Fruit fly (Drosophila melanogaster) whole organism, adult: ENCODE results near the gene Proc.

Experiments
- CG11617 ChIP-seq: fragments of 200-800 bp; sonication (Bioruptor generic); optimal IDR thresholded peaks from 2 replicates; lab custom pipeline; 2017; ENCODE audit warnings: mild to moderate bottlenecking, missing biosample characterization, missing genetic modification reagents, missing genetic modification characterization
- CG12768 ChIP-seq: fragments of 200-800 bp; sonication (Bioruptor generic); optimal IDR thresholded peaks from 2 replicates; lab custom pipeline; 2017; ENCODE audit warnings: missing biosample characterization, missing genetic modification characterization, mild to moderate bottlenecking, moderate library complexity, missing genetic modification reagents
- CG14711 ChIP-seq: fragments of 200-800 bp; sonication (Bioruptor generic); optimal IDR thresholded peaks from 2 replicates; lab custom pipeline; 2018; ENCODE audit warnings: missing biosample characterization, mild to moderate bottlenecking, missing genetic modification characterization, moderate library complexity
- CG1620 ChIP-seq: fragments of 200-800 bp; sonication (Bioruptor generic); optimal IDR thresholded peaks from 2 replicates; lab custom pipeline; 2016; ENCODE audit warnings: missing biosample characterization, missing genetic modification characterization
- CG33017 ChIP-seq: fragments of 200-800 bp; sonication (Bioruptor generic); optimal IDR thresholded peaks from 2 replicates; lab custom pipeline; 2018; ENCODE audit warnings: missing biosample characterization, mild to moderate bottlenecking, missing genetic modification characterization, moderate library complexity
- CG5204 ChIP-seq: fragments of 200-800 bp; sonication (Bioruptor generic); optimal IDR thresholded peaks from 2 replicates; lab custom pipeline; 2016; ENCODE audit warnings: missing biosample characterization, missing genetic modification characterization
- CG7045 ChIP-seq: fragments of 200-800 bp; sonication (Bioruptor generic); optimal IDR thresholded peaks from 2 replicates; lab custom pipeline; 2017; ENCODE audit warnings: missing biosample characterization, mild to moderate bottlenecking, missing genetic modification characterization
- CG7101 ChIP-seq: fragments of 200-800 bp; sonication (Bioruptor generic); optimal IDR thresholded peaks from 2 replicates; lab custom pipeline; 2018; ENCODE audit warnings: missing biosample characterization, mild to moderate bottlenecking, missing genetic modification characterization, moderate library complexity
- Clk ChIP-seq: fragments of 200-800 bp; sonication (Bioruptor generic); optimal IDR thresholded peaks from 2 replicates; lab custom pipeline; 2017; ENCODE audit warnings: missing biosample characterization, missing genetic modification characterization
- Crg-1 ChIP-seq: fragments of 200-800 bp; sonication (Bioruptor generic); optimal IDR thresholded peaks from 2 replicates; lab custom pipeline; 2016; ENCODE audit warnings: missing biosample characterization, missing genetic modification characterization
- Hr96 ChIP-seq: fragments of 200-800 bp; sonication (Bioruptor generic); optimal IDR thresholded peaks from 2 replicates; lab custom pipeline; 2016; ENCODE audit warnings: missing biosample characterization, missing genetic modification characterization
- Mnt ChIP-seq: fragments of 200-800 bp; sonication (Bioruptor generic); optimal IDR thresholded peaks from 2 replicates; lab custom pipeline; 2016; ENCODE audit warnings: missing biosample characterization, mild to moderate bottlenecking, missing genetic modification characterization
- bab1 ChIP-seq: fragments of 200-800 bp; sonication (Bioruptor generic); optimal IDR thresholded peaks from 3 replicates; lab custom pipeline; 2019; ENCODE audit warnings: missing biosample characterization, mild to moderate bottlenecking, missing genetic modification characterization, moderate library complexity
- cic ChIP-seq: fragments of 200-800 bp; sonication (Bioruptor generic); optimal IDR thresholded peaks from 2 replicates; lab custom pipeline; 2017; ENCODE audit warnings: missing biosample characterization, mild to moderate bottlenecking, missing genetic modification characterization, moderate library complexity
- cnc ChIP-seq, 2 experiments: fragments of >200 bp; optimal IDR thresholded peaks; 2 replicates each; lab custom pipeline; 2017
- kay ChIP-seq: fragments of 200-800 bp; sonication (Bioruptor generic); peaks from one replicate; lab custom pipeline; 2016; ENCODE audit warnings: missing biosample characterization, missing genetic modification characterization, borderline replicate concordance
- ovo ChIP-seq: fragments of 200-800 bp; sonication (Bioruptor generic); optimal IDR thresholded peaks from 2 replicates; lab custom pipeline; 2016; ENCODE audit warnings: missing biosample characterization, missing genetic modification characterization
- pad ChIP-seq: fragments of 200-800 bp; sonication (Bioruptor generic); optimal IDR thresholded peaks from 3 replicates; lab custom pipeline; 2017; ENCODE audit warnings: missing biosample characterization, missing genetic modification characterization, mild to moderate bottlenecking, moderate library complexity, missing genetic modification reagents
- tj ChIP-seq: fragments of 200-800 bp; sonication (Bioruptor generic); optimal IDR thresholded peaks from 3 replicates; lab custom pipeline; 2017; ENCODE audit warnings: missing biosample characterization, mild to moderate bottlenecking, missing genetic modification characterization, moderate library complexity
- toe ChIP-seq: fragments of 200-800 bp; sonication (Bioruptor generic); optimal IDR thresholded peaks from 2 replicates; lab custom pipeline; 2016; ENCODE audit warnings: missing biosample characterization, missing genetic modification characterization

Proc gene

DNA sequence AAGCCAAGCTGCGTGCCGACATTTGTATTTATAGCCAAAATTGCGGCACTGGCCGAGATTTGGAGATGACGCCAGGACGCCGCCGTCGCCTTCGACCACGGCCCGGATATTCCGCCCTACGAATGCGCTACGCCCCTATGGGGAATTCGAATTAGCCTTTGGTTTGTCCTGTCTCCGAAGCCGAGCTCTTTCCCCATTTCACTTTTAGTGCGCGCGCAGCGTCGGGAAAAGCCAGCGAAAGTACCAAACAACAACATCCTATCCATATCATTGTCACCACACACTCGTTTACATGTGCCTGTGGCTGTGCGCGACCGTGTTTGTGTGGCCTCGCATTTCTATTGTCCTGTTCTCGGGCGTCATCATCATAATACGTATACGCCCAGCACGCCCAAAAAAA, at the start of gene Proc:
Proc (minus strand) TSS at position 101 of the 400 bp plus-strand sequence.
- no peak for TF ChIP-seq CG5204 (GFP tag; lab: Kevin White, UChicago)
- no peak for TF ChIP-seq toe (GFP tag; lab: Kevin White, UChicago)
- no peak for TF ChIP-seq Hr96 (GFP tag; lab: Kevin White, UChicago)
- no peak for TF ChIP-seq CG7045 (GFP tag; lab: Kevin White, UChicago)
- no peak for TF ChIP-seq bab1
- TF ChIP-seq CG7101 = no peak
- TF ChIP-seq cic (GFP tag; lab: Kevin White, UChicago) = no peak
- TF ChIP-seq CG12768 (GFP tag; lab: Kevin White, UChicago) = no peak
- no peak for TF ChIP-seq Mnt (GFP tag; lab: Kevin White, UChicago)
- TF ChIP-seq CG33017 (tag; lab: Kevin White, UChicago) = no peak
- no peak for TF ChIP-seq CG11617 (GFP tag; lab: Kevin White, UChicago)
- no peak for TF ChIP-seq pad (GFP tag; lab: Kevin White, UChicago)
- no peak for TF ChIP-seq CG14711 (tag; lab: Kevin White, UChicago)
- no peak for TF ChIP-seq Clk (GFP tag; lab: Kevin White, UChicago)
- TF ChIP-seq cnc (optimal IDR thresholded peaks at IDR 0.05; lab: Kevin White, UChicago) = no peak

DNA sequence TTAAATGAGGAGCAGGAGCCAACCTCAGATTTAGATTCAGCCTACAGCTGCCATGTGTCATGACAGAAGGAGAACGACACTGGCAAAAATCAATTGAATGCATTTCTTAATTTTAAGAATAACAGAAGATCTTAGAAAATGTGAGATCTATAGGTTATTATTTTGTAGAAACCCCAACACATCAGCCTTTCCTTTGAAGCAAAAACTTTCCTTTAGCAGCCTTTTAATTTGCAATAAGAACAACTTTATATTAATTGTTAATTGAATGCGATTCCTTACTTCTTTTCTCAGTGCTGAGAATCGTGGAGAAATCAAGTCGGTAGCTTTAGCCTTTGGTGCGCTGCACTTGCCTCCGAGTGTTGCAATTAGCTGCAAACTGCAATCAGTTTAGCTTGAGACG, 49.4 kb upstream of the Proc start:
- TF ChIP-seq cnc (optimal IDR thresholded peaks at IDR 0.05; lab: Kevin White, UChicago) = no peak
- TF ChIP-seq kay (GFP tag; lab: Kevin White, UChicago) = no peak
- no peak for TF ChIP-seq CG7045 (GFP tag; lab: Kevin White, UChicago)
- TF ChIP-seq bab1 = no peak
- TF ChIP-seq CG12768 (GFP tag; lab: Kevin White, UChicago) = no peak
- no peak for TF ChIP-seq cic (GFP tag; lab: Kevin White, UChicago)

DNA sequence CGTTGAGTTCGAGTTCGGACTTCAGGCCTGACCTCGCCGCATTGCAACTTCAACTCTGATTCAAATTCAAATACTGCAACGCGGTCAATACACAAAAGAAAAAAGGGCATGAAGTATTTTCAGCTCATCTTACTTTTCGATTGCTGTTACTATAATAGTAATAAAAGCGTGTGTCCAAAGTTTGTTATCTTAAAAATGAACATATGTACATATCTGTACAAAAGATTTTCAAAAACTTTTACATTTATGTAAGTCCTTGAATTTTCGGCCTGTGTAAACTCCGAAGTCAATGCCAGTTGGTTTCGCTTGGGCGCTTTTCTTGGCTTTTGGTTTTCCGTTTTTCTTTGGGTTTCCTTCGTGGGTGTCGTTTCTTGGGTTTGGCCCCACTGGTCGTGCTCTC, 47.5 kb upstream of the Proc start:
- TF ChIP-seq toe (GFP tag; lab: Kevin White, UChicago) = no peak
- TF ChIP-seq bab1 = no peak
- no peak for TF ChIP-seq CG11617 (GFP tag; lab: Kevin White, UChicago)
- no peak for TF ChIP-seq CG12768 (GFP tag; lab: Kevin White, UChicago)
- TF ChIP-seq tj (GFP tag; lab: Kevin White, UChicago) = no peak
- no peak for TF ChIP-seq cic (GFP tag; lab: Kevin White, UChicago)
- no peak for TF ChIP-seq CG5204 (GFP tag; lab: Kevin White, UChicago)
- TF ChIP-seq ovo (GFP tag; lab: Kevin White, UChicago) = no peak
- no peak for TF ChIP-seq CG14711 (tag; lab: Kevin White, UChicago)
- no peak for TF ChIP-seq CG1620 (GFP tag; lab: Kevin White, UChicago)
- no peak for TF ChIP-seq CG7045 (GFP tag; lab: Kevin White, UChicago)
- no peak for TF ChIP-seq CG7101
- TF ChIP-seq kay (GFP tag; lab: Kevin White, UChicago) = no peak
- TF ChIP-seq Hr96 (GFP tag; lab: Kevin White, UChicago) = no peak
- TF ChIP-seq Clk (GFP tag; lab: Kevin White, UChicago) = no peak
- no peak for TF ChIP-seq Crg-1 (GFP tag; lab: Kevin White, UChicago)
- no peak for TF ChIP-seq pad (GFP tag; lab: Kevin White, UChicago)
- no peak for TF ChIP-seq CG33017 (tag; lab: Kevin White, UChicago)

DNA sequence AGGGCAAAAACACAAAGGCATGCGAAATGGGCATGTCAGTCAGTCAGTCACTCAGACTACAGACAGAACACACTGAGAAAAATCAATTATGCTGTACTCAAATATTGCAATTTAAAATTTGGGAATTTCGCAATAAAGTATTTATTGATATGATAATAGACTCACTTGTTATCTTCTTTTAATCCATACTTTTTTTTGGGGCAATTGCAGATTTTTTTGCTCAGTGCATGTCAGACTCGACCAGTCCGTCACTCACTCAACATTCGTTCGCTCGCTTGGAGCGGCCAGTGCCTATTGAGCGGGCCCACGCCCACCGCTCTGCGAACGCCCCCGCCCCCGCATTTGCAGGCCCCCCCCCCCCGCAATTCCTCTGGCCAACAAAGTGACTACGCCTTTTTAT, 45.1 kb upstream of the Proc start:
- TF ChIP-seq toe (GFP tag; lab: Kevin White, UChicago) = no peak
- TF ChIP-seq CG7101 = peak; percentile 41

DNA sequence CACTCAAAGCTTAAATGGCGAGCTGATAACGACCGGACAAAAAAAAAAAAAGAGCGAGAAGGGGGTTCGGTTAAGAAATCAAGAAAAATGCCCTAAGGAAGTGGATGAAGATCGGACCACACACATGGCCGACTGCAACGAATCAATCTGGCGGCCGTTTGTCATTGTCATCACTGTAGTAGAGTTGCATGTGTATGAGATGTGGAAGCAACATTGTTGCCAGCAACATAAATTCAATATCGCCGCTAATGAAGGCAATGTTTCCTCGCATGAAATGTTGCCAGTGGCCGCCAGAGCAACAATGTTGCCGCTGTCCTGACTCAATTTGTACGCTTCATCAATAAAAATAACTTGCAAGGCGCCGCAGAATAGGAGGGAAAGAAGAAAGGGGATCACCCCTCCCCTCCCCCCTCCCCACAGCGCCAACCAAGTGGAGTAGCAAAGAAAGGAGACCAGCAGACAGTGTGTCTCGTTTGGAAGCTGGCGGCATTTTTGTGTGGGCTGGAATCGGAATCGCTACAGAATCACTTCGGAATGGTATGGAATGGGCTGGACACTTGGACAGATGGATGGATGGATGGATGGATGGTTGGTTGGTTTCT, 43.8 kb upstream of the Proc start:
- TF ChIP-seq CG7045 (GFP tag; lab: Kevin White, UChicago) = no peak
- no peak for TF ChIP-seq ovo (GFP tag; lab: Kevin White, UChicago)
- TF ChIP-seq CG5204 (GFP tag; lab: Kevin White, UChicago) = no peak
- no peak for TF ChIP-seq CG7101
- TF ChIP-seq bab1 = no peak
- TF ChIP-seq cnc (optimal IDR thresholded peaks at IDR 0.05; lab: Kevin White, UChicago) = no peak
- no peak for TF ChIP-seq CG1620 (GFP tag; lab: Kevin White, UChicago)
- TF ChIP-seq CG33017 (tag; lab: Kevin White, UChicago) = no peak
- no peak for TF ChIP-seq Clk (GFP tag; lab: Kevin White, UChicago)
- no peak for TF ChIP-seq Hr96 (GFP tag; lab: Kevin White, UChicago)
- TF ChIP-seq cic (GFP tag; lab: Kevin White, UChicago) = no peak
- TF ChIP-seq tj (GFP tag; lab: Kevin White, UChicago) = no peak
- no peak for TF ChIP-seq kay (GFP tag; lab: Kevin White, UChicago)
- TF ChIP-seq Mnt (GFP tag; lab: Kevin White, UChicago) = no peak
- TF ChIP-seq CG12768 (GFP tag; lab: Kevin White, UChicago) = no peak
- TF ChIP-seq pad (GFP tag; lab: Kevin White, UChicago) = no peak

DNA sequence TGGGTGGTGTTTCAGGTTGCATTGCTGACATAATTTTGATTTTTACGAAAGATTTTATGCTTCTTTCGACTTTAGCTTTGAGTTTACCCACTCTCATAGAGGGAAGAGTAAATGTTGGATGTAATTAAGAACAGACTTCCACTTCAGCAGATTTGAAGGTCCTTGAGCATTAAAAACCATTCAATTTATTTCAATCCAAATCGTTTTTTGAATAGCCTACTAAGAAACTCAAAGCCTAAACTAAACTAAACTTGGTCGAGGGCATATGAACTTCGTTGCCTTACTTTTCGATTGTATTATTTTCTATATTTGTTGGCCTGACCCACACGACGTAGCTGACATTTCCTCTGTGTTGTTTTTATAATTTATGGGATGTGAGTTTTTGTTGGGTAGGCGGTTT, 41.6 kb upstream of the Proc start:
- no peak for TF ChIP-seq CG11617 (GFP tag; lab: Kevin White, UChicago)
